Fruit fly (Drosophila melanogaster) whole organism, embryonic: ENCODE data around the gene peg.

Experiments used
- Ada2b ChIP-seq: fragments of 200-800 bp; sonication (Bioruptor generic); IDR thresholded peaks from 2 replicates; pipeline ENCODE4 v1.3.6; 2022; ENCODE audit warnings: missing biosample characterization, missing genetic modification characterization
- Atf-2 ChIP-seq: fragments of 200-800 bp; sonication (Bioruptor generic); optimal IDR thresholded peaks from 2 replicates; lab custom pipeline; 2016; ENCODE audit warnings: missing biosample characterization, missing genetic modification characterization
- BEAF-32 ChIP-seq: fragments of 200-800 bp; sonication (Bioruptor generic); optimal IDR thresholded peaks from 3 replicates; lab custom pipeline; 2017; ENCODE audit warnings: missing biosample characterization, missing genetic modification characterization, mild to moderate bottlenecking, moderate library complexity, missing genetic modification reagents
- CG12071 ChIP-seq: fragments of 200-800 bp; sonication (Bioruptor generic); optimal IDR thresholded peaks from 3 replicates; lab custom pipeline; 2018; ENCODE audit warnings: missing biosample characterization, mild to moderate bottlenecking, missing genetic modification characterization
- CG12744 ChIP-seq: fragments of 200-800 bp; sonication (Bioruptor generic); optimal IDR thresholded peaks from 2 replicates; lab custom pipeline; 2016; ENCODE audit warnings: missing biosample characterization, missing genetic modification characterization
- CG13624 ChIP-seq: fragments of 200-800 bp; sonication (Bioruptor generic); optimal IDR thresholded peaks from 2 replicates; lab custom pipeline; 2016; ENCODE audit warnings: missing biosample characterization, missing genetic modification characterization
- CG15479 ChIP-seq: fragments of 200-800 bp; sonication (Bioruptor generic); optimal IDR thresholded peaks from 3 replicates; lab custom pipeline; 2019; ENCODE audit warnings: missing biosample characterization, mild to moderate bottlenecking, missing genetic modification characterization, moderate library complexity
- CG15601 ChIP-seq: fragments of 200-800 bp; sonication (Bioruptor generic); optimal IDR thresholded peaks from 3 replicates; lab custom pipeline; 2019; ENCODE audit warnings: missing biosample characterization, mild to moderate bottlenecking, missing genetic modification characterization, moderate library complexity
- CG1603 ChIP-seq: fragments of 200-800 bp; sonication (Bioruptor generic); optimal IDR thresholded peaks from 2 replicates; lab custom pipeline; 2019; ENCODE audit warnings: missing biosample characterization, mild to moderate bottlenecking, missing genetic modification characterization, moderate library complexity
- CG17802 ChIP-seq: fragments of 200-800 bp; sonication (Bioruptor generic); optimal IDR thresholded peaks from 2 replicates; lab custom pipeline; 2018; ENCODE audit warnings: missing biosample characterization, mild to moderate bottlenecking, missing genetic modification characterization, moderate library complexity
- CG2712 ChIP-seq: fragments of 200-800 bp; optimal IDR thresholded peaks from 3 replicates; lab custom pipeline; 2019; ENCODE audit warnings: missing biosample characterization, mild to moderate bottlenecking, missing genetic modification characterization, moderate library complexity
- CG31224 ChIP-seq: fragments of 200-800 bp; sonication (Bioruptor generic); IDR thresholded peaks from 2 replicates; pipeline ENCODE4 v1.3.6; 2022; ENCODE audit warnings: missing biosample characterization, missing genetic modification characterization
- CG3163 ChIP-seq: fragments of 200-800 bp; sonication (Bioruptor generic); optimal IDR thresholded peaks from 3 replicates; lab custom pipeline; 2016; ENCODE audit warnings: missing biosample characterization, missing genetic modification characterization
- CG33557 ChIP-seq: fragments of 200-800 bp; sonication (Bioruptor generic); optimal IDR thresholded peaks from 2 replicates; lab custom pipeline; 2019; ENCODE audit warnings: missing biosample characterization, mild to moderate bottlenecking, missing genetic modification characterization, moderate library complexity
- CG4360 ChIP-seq: fragments of 200-800 bp; sonication (Bioruptor generic); IDR thresholded peaks from 2 replicates; pipeline ENCODE4 v1.3.6; 2022; ENCODE audit warnings: missing biosample characterization, missing genetic modification characterization
- CG6765 ChIP-seq: fragments of 200-800 bp; sonication (Bioruptor generic); optimal IDR thresholded peaks from 3 replicates; lab custom pipeline; 2017; ENCODE audit warnings: missing biosample characterization, mild to moderate bottlenecking, missing genetic modification characterization
- CG7987 ChIP-seq: fragments of 200-800 bp; sonication (Bioruptor generic); optimal IDR thresholded peaks from 2 replicates; lab custom pipeline; 2018; ENCODE audit warnings: missing biosample characterization, mild to moderate bottlenecking, missing genetic modification characterization, moderate library complexity
- CG8924 ChIP-seq: fragments of 200-800 bp; optimal IDR thresholded peaks from 3 replicates; lab custom pipeline; 2019; ENCODE audit warnings: missing biosample characterization, mild to moderate bottlenecking, missing genetic modification characterization, moderate library complexity
- CG9932 ChIP-seq: fragments of 200-800 bp; sonication (Bioruptor generic); IDR thresholded peaks from 2 replicates; pipeline ENCODE4 v1.3.6; 2022; ENCODE audit warnings: missing biosample characterization, missing genetic modification characterization
- CTCF ChIP-seq: fragments of 200-800 bp; sonication (Bioruptor generic); optimal IDR thresholded peaks from 2 replicates; lab custom pipeline; 2017; ENCODE audit warnings: missing biosample characterization, mild to moderate bottlenecking, missing genetic modification characterization, moderate library complexity
- ERR ChIP-seq: fragments of 200-800 bp; sonication (Bioruptor generic); optimal IDR thresholded peaks from 2 replicates; lab custom pipeline; 2016; ENCODE audit warnings: missing biosample characterization, missing genetic modification characterization
- H2.0 ChIP-seq: fragments of 200-800 bp; sonication (Bioruptor generic); IDR thresholded peaks from 2 replicates; pipeline ENCODE4 v1.3.6; 2022; ENCODE audit warnings: missing biosample characterization, missing genetic modification characterization
- HmgD ChIP-seq: fragments of 200-800 bp; sonication (Bioruptor generic); optimal IDR thresholded peaks from 3 replicates; lab custom pipeline; 2016; ENCODE audit warnings: missing biosample characterization, missing genetic modification characterization
- HmgZ ChIP-seq: fragments of 200-800 bp; sonication (Bioruptor generic); optimal IDR thresholded peaks from 2 replicates; lab custom pipeline; 2018; ENCODE audit warnings: missing biosample characterization, mild to moderate bottlenecking, missing genetic modification characterization
- Myb ChIP-seq: fragments of 200-800 bp; sonication (Bioruptor generic); optimal IDR thresholded peaks from 2 replicates; lab custom pipeline; 2016; ENCODE audit warnings: missing biosample characterization, missing genetic modification characterization
- Nf-YC ChIP-seq: fragments of 200-800 bp; optimal IDR thresholded peaks from 3 replicates; lab custom pipeline; 2019; ENCODE audit warnings: missing biosample characterization, mild to moderate bottlenecking, missing genetic modification characterization, moderate library complexity
- Rfx ChIP-seq: fragments of 200-800 bp; sonication (Bioruptor generic); IDR thresholded peaks from 2 replicates; pipeline ENCODE4 v1.3.6; 2022; ENCODE audit warnings: missing biosample characterization, missing genetic modification characterization
- Scr ChIP-seq: fragments of 200-800 bp; sonication (Bioruptor generic); IDR thresholded peaks from 2 replicates; pipeline ENCODE4 v1.3.6; 2022; ENCODE audit warnings: missing biosample characterization, missing genetic modification characterization; ENCODE audit not compliant: partially characterized antibody
- Spps ChIP-seq: fragments of 200-800 bp; sonication (Bioruptor generic); optimal IDR thresholded peaks from 2 replicates; lab custom pipeline; 2018; ENCODE audit warnings: missing biosample characterization, mild to moderate bottlenecking, missing genetic modification characterization
- Sry-δ ChIP-seq: fragments of 200-800 bp; sonication (Bioruptor generic); optimal IDR thresholded peaks from 2 replicates; lab custom pipeline; 2016; ENCODE audit warnings: missing biosample characterization, missing genetic modification characterization
- Stat92E ChIP-seq, 3 experiments: fragments of >200 bp in 2 of 3; fragments of 200-800 bp in 1 of 3; sonication (Bioruptor generic) in 1 of 3; optimal IDR thresholded peaks; 2 replicates each; lab custom pipeline; 2017 to 2019; ENCODE audit warnings: missing biosample characterization in 3 of 3, missing genetic modification characterization in 3 of 3, mild to moderate bottlenecking in 1 of 3, moderate library complexity in 1 of 3
- dysf ChIP-seq: fragments of 200-800 bp; sonication (Bioruptor generic); IDR thresholded peaks from 3 replicates; pipeline ENCODE4 v1.3.6; 2022; ENCODE audit warnings: missing biosample characterization, missing genetic modification characterization
- eyg ChIP-seq: fragments of 200-800 bp; sonication (Bioruptor generic); optimal IDR thresholded peaks from 3 replicates; lab custom pipeline; 2016; ENCODE audit warnings: missing biosample characterization, missing genetic modification characterization
- ftz-f1 ChIP-seq: fragments of 200-800 bp; sonication (Bioruptor generic); optimal IDR thresholded peaks from 2 replicates; lab custom pipeline; 2016; ENCODE audit warnings: missing biosample characterization, missing genetic modification characterization
- gcm ChIP-seq: fragments of 200-800 bp; sonication (Bioruptor generic); optimal IDR thresholded peaks from 2 replicates; lab custom pipeline; 2019; ENCODE audit warnings: missing biosample characterization, mild to moderate bottlenecking, missing genetic modification characterization, moderate library complexity
- grn ChIP-seq: fragments of 200-800 bp; sonication (Bioruptor generic); optimal IDR thresholded peaks from 3 replicates; lab custom pipeline; 2017; ENCODE audit warnings: missing biosample characterization, missing genetic modification characterization
- ind ChIP-seq: fragments of 200-800 bp; sonication (Bioruptor generic); optimal IDR thresholded peaks from 3 replicates; lab custom pipeline; 2016; ENCODE audit warnings: missing biosample characterization, missing genetic modification characterization
- inv ChIP-seq: fragments of 200-800 bp; sonication (Bioruptor generic); IDR thresholded peaks from 2 replicates; pipeline ENCODE4 v1.3.6; 2022; ENCODE audit warnings: missing biosample characterization, missing genetic modification characterization; ENCODE audit not compliant: partially characterized antibody
- onecut ChIP-seq: fragments of 200-800 bp; sonication (Bioruptor generic); IDR thresholded peaks from 2 replicates; pipeline ENCODE4 v1.3.6; 2022; ENCODE audit warnings: missing biosample characterization, missing genetic modification characterization
- p53 ChIP-seq: fragments of 200-800 bp; sonication (Bioruptor generic); optimal IDR thresholded peaks from 2 replicates; lab custom pipeline; 2016; ENCODE audit warnings: missing biosample characterization, missing genetic modification characterization
- pan ChIP-seq, 4 experiments: fragments of >200 bp in 3 of 4; fragments of 200-800 bp in 1 of 4; sonication (Bioruptor generic) in 1 of 4; optimal IDR thresholded peaks in 3 of 4; IDR thresholded peaks in 1 of 4; 2 replicates each; pipeline versions ENCODE4 v1.3.6 to Lab custom; 2017 to 2022; ENCODE audit warnings: missing biosample characterization in 2 of 4, missing genetic modification characterization in 2 of 4, mixed read lengths in 1 of 4
- peb ChIP-seq: fragments of 200-800 bp; sonication (Bioruptor generic); IDR thresholded peaks from 2 replicates; pipeline ENCODE4 v1.3.6; 2022; ENCODE audit warnings: missing biosample characterization, missing genetic modification characterization
- pros ChIP-seq: fragments of 200-800 bp; sonication (Bioruptor generic); optimal IDR thresholded peaks from 3 replicates; lab custom pipeline; 2019; ENCODE audit warnings: missing biosample characterization, mild to moderate bottlenecking, missing genetic modification characterization, moderate library complexity
- pum ChIP-seq: fragments of 200-800 bp; sonication (Bioruptor generic); optimal IDR thresholded peaks from 2 replicates; lab custom pipeline; 2016; ENCODE audit warnings: missing biosample characterization, missing genetic modification characterization
- sens ChIP-seq: fragments of 200-800 bp; sonication (Bioruptor generic); peaks from one replicate; lab custom pipeline; 2016; ENCODE audit warnings: missing biosample characterization, missing genetic modification characterization
- tll ChIP-seq, 2 experiments: fragments of 200-800 bp in 1 of 2; fragments of >200 bp in 1 of 2; sonication (Bioruptor generic) in 1 of 2; optimal IDR thresholded peaks; 2 replicates each; lab custom pipeline; 2017 to 2019; ENCODE audit warnings: missing biosample characterization in 2 of 2, missing genetic modification characterization in 2 of 2, mild to moderate bottlenecking in 1 of 2, moderate library complexity in 1 of 2
- ttk ChIP-seq: fragments of 200-800 bp; sonication (Bioruptor generic); IDR thresholded peaks from 2 replicates; pipeline ENCODE4 v2.1.2; 2022; ENCODE audit warnings: missing biosample characterization, missing genetic modification characterization
- wek ChIP-seq: fragments of 200-800 bp; sonication (Bioruptor generic); optimal IDR thresholded peaks from 3 replicates; lab custom pipeline; 2018; ENCODE audit warnings: missing biosample characterization, mild to moderate bottlenecking, missing genetic modification characterization, moderate library complexity
- zf30C ChIP-seq: fragments of 200-800 bp; sonication (Bioruptor generic); optimal IDR thresholded peaks from 3 replicates; lab custom pipeline; 2018; ENCODE audit warnings: missing biosample characterization, mild to moderate bottlenecking, missing genetic modification characterization

The peg gene

dm6 chr3R:21060430-21061245 lies 36.7 kb upstream of the peg start, which contains the start of gene Mvl (continued):
- TF ChIP-seq Atf-2 (GFP tag; lab: Kevin White, UChicago) = no peak
- TF ChIP-seq CG9932 (GFP tag; lab: Robert Waterston, UW) = no peak
- no peak for TF ChIP-seq peb (GFP tag; lab: Robert Waterston, UW)
- no peak for TF ChIP-seq CG4360 (GFP tag; lab: Robert Waterston, UW)
- peak; percentile 32 for TF ChIP-seq CG13624 (GFP tag; lab: Kevin White, UChicago)
- no peak for TF ChIP-seq eyg (GFP tag; lab: Kevin White, UChicago)
- peak; percentile 72 for TF ChIP-seq HmgD (GFP tag; lab: Kevin White, UChicago)
- TF ChIP-seq CG12071 = no peak
- peak; percentile 82 for TF ChIP-seq ftz-f1
- peak; percentile 20 for TF ChIP-seq CG6765 (GFP tag; lab: Kevin White, UChicago)
- peak; percentile 41 for TF ChIP-seq CG3163 (GFP tag; lab: Kevin White, UChicago)
- no peak for TF ChIP-seq p53 (GFP tag; lab: Kevin White, UChicago)
- peak; percentile 20 for TF ChIP-seq CG15601 (tag; lab: Kevin White, UChicago)
- no peak for TF ChIP-seq ttk
- TF ChIP-seq Myb (GFP tag; lab: Kevin White, UChicago) = peak; percentile 88
- peak; percentile 99 for TF ChIP-seq grn (GFP tag; lab: Kevin White, UChicago)
- TF ChIP-seq CG33557 (GFP tag; lab: Kevin White, UChicago) = no peak
- TF ChIP-seq Rfx (GFP tag; lab: Robert Waterston, UW) = peak; percentile 18; the same call in 1 of the 2 replicates
- peak; percentile 30 for TF ChIP-seq CTCF (GFP tag; lab: Kevin White, UChicago)
- peak; percentile 6 for TF ChIP-seq Spps
- peak in 1 of 2 experiments; percentile 82 for TF ChIP-seq tll (GFP tag; optimal IDR thresholded peaks at IDR 0.05; lab: Kevin White, UChicago)
- 0 out of 2 replicates have a peak, but pooled peaks have one; percentile 15 for TF ChIP-seq inv
- peak in 1 of 3 experiments; percentile 14 for TF ChIP-seq Stat92E (GFP tag; optimal IDR thresholded peaks at IDR 0.05; lab: Kevin White, UChicago)
- no peak for TF ChIP-seq pan (optimal IDR thresholded peaks at IDR 0.05; lab: Kevin White, UChicago)
- TF ChIP-seq pan (GFP tag; optimal IDR thresholded peaks at IDR 0.05 in 1 of 2, IDR thresholded peaks at IDR 0.05 in 1 of 2) = no peak
- peak; percentile 39 for TF ChIP-seq CG2712 (tag; lab: Kevin White, UChicago)
- TF ChIP-seq Nf-YC (tag; lab: Kevin White, UChicago) = peak; percentile 12
- TF ChIP-seq wek (GFP tag; lab: Kevin White, UChicago) = no peak
- peak; percentile 9 for TF ChIP-seq zf30C
- peak; percentile 58 for TF ChIP-seq CG1603
- TF ChIP-seq onecut (GFP tag; lab: Robert Waterston, UW) = no peak; the same call in 1 of the 2 replicates
- peak; percentile 38 for TF ChIP-seq Sry-δ (GFP tag; lab: Kevin White, UChicago)
- no peak for TF ChIP-seq Ada2b (GFP tag; lab: Robert Waterston, UW)
- no peak for TF ChIP-seq H2.0 (GFP tag; lab: Robert Waterston, UW)
- TF ChIP-seq dysf (GFP tag; lab: Robert Waterston, UW) = no peak
- TF ChIP-seq gcm (GFP tag; lab: Kevin White, UChicago) = peak; percentile 71
- peak; percentile 22 for TF ChIP-seq CG8924 (tag; lab: Kevin White, UChicago)
- no peak for TF ChIP-seq ind
- TF ChIP-seq sens (GFP tag; lab: Kevin White, UChicago) = peak; percentile 90
- TF ChIP-seq Scr (GFP tag; lab: Robert Waterston, UW) = peak; percentile 27; the same call in 1 of the 2 replicates
- TF ChIP-seq pros = peak; percentile 79
- TF ChIP-seq CG17802 (tag; lab: Kevin White, UChicago) = no peak
- no peak for TF ChIP-seq pum (GFP tag; lab: Kevin White, UChicago)
- TF ChIP-seq CG7987 (GFP tag; lab: Kevin White, UChicago) = peak; percentile 78
- no peak for TF ChIP-seq CG12744 (GFP tag; lab: Kevin White, UChicago)
- TF ChIP-seq CG15479 (GFP tag; lab: Kevin White, UChicago) = no peak
- TF ChIP-seq HmgZ (tag; lab: Kevin White, UChicago) = peak; percentile 81
- TF ChIP-seq BEAF-32 (GFP tag; lab: Kevin White, UChicago) = peak; percentile 41
- TF ChIP-seq ERR (GFP tag; lab: Kevin White, UChicago) = peak; percentile 8
- TF ChIP-seq CG31224 = no peak
